Worm (Caenorhabditis elegans) whole organism, L3 larva: ENCODE results near the gene Y36E3A.2.

Source experiments
- ceh-28 ChIP-seq: fragments of 150-350 bp; optimal IDR thresholded peaks from 2 replicates; lab custom pipeline; 2014; ENCODE audit warnings: missing biosample characterization, missing genetic modification reagents, missing genetic modification characterization
- daf-12 ChIP-seq: fragments of 150-350 bp; optimal IDR thresholded peaks from 2 replicates; lab custom pipeline; 2014; ENCODE audit warnings: missing biosample characterization, missing genetic modification reagents, missing genetic modification characterization
- egl-5 ChIP-seq: fragments of 150-350 bp; optimal IDR thresholded peaks from 2 replicates; lab custom pipeline; 2017; ENCODE audit warnings: missing biosample characterization, missing genetic modification reagents, missing genetic modification characterization, inconsistent platforms
- elt-2 ChIP-seq: sonication (generic microtip); optimal IDR thresholded peaks from 2 replicates; lab custom pipeline; 2016; ENCODE audit warnings: missing genetic modification reagents, mild to moderate bottlenecking, missing genetic modification characterization, missing compliant biosample characterization
- fkh-2 ChIP-seq: fragments of 150-350 bp; optimal IDR thresholded peaks from 2 replicates; lab custom pipeline; 2014; ENCODE audit warnings: missing biosample characterization, missing genetic modification reagents, missing genetic modification characterization
- fos-1 ChIP-seq: fragments of 150-350 bp; optimal IDR thresholded peaks from 2 replicates; lab custom pipeline; 2014; ENCODE audit warnings: missing biosample characterization, missing genetic modification characterization
- nhr-11 ChIP-seq: fragments of 150-350 bp; optimal IDR thresholded peaks from 2 replicates; lab custom pipeline; 2014; ENCODE audit warnings: missing biosample characterization, missing genetic modification characterization
- nhr-23 ChIP-seq: fragments of 150-350 bp; optimal IDR thresholded peaks from 2 replicates; lab custom pipeline; 2014; ENCODE audit warnings: missing biosample characterization, missing genetic modification reagents, missing genetic modification characterization
- tbx-2 ChIP-seq: sonication (generic microtip); optimal IDR thresholded peaks from 2 replicates; lab custom pipeline; 2016; ENCODE audit warnings: mild to moderate bottlenecking, missing genetic modification characterization, missing compliant biosample characterization
- zag-1 ChIP-seq: fragments of 150-350 bp; optimal IDR thresholded peaks from 2 replicates; lab custom pipeline; 2014; ENCODE audit warnings: missing biosample characterization, missing genetic modification characterization

DNA sequence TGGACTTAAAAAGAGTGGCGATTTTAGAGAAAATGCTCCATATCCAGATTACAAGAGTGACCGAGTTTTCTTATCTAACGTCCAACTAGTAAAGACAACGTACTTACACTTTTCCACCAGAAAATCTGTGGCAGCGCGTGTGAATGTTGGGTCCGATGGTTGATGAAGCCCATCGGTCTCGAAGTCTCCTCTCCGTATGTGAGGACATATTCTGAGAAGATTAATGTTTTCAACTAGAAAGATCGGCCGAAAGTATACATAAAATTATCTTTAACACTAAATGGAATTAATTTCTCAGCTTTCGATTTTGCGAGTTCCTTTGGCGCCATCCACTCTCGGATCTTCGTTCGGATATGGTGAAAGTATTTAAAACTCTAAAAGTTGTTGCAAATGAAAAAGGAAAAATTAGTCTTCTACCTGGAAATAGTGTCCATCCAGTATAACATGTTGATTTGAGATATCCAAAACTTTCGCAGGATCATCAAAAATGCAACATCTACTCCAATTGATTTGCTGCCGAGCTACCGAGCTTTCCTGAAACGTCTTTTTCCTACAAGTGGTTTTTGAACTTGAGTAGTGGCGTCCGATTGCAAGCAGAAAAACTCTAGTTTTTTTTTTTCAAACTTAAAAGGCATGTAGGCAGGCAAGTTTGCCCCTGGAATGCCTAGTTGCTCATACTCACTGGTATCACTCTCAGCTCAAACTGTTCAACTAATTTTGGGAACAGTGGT, 5.6 kb downstream of the Y36E3A.2 start:
- TF ChIP-seq fkh-2 (tag; lab: Kevin White, UChicago) (no peak), egl-5 (tag; lab: Kevin White, UChicago) (no peak), elt-2 (tag; lab: Kevin White, UChicago) (no peak), zag-1 (tag; lab: Kevin White, UChicago) (no peak), ceh-28 (no peak), fos-1 (no peak), nhr-11 (tag; lab: Kevin White, UChicago) (no peak), nhr-23 (no peak), tbx-2 (tag; lab: Kevin White, UChicago) (no peak), daf-12 (tag; lab: Kevin White, UChicago) (no peak)
